Fruit fly (Drosophila melanogaster) whole organism, embryonic: ENCODE results near the gene CG32278.

Experiments
- C15 ChIP-seq: fragments of 200-800 bp; sonication (Bioruptor generic); IDR thresholded peaks from 3 replicates; pipeline ENCODE4 v1.3.6; 2022; ENCODE audit warnings: missing biosample characterization, missing genetic modification characterization
- CG10209 ChIP-seq: fragments of 200-800 bp; sonication (Bioruptor generic); optimal IDR thresholded peaks from 3 replicates; lab custom pipeline; 2017; ENCODE audit warnings: missing biosample characterization, mild to moderate bottlenecking, missing genetic modification characterization, missing genetic modification reagents
- CG10366 ChIP-seq: fragments of 200-800 bp; sonication (Bioruptor generic); IDR thresholded peaks from 2 replicates; pipeline ENCODE4 v1.3.6; 2022; ENCODE audit warnings: missing biosample characterization, missing genetic modification characterization
- CG10979 ChIP-seq: fragments of 200-800 bp; sonication (Bioruptor generic); optimal IDR thresholded peaks from 2 replicates; lab custom pipeline; 2018; ENCODE audit warnings: missing biosample characterization, mild to moderate bottlenecking, missing genetic modification characterization, moderate library complexity
- CG11398 ChIP-seq: fragments of 200-800 bp; sonication (Bioruptor generic); optimal IDR thresholded peaks from 2 replicates; lab custom pipeline; 2016; ENCODE audit warnings: missing biosample characterization, missing genetic modification characterization
- CG12659 ChIP-seq: fragments of 200-800 bp; sonication (Bioruptor generic); optimal IDR thresholded peaks from 3 replicates; lab custom pipeline; 2017; ENCODE audit warnings: mild to moderate bottlenecking, missing biosample characterization, missing genetic modification reagents, missing genetic modification characterization
- CG12744 ChIP-seq: fragments of 200-800 bp; sonication (Bioruptor generic); optimal IDR thresholded peaks from 2 replicates; lab custom pipeline; 2016; ENCODE audit warnings: missing biosample characterization, missing genetic modification characterization
- CG18011 ChIP-seq: fragments of 200-800 bp; sonication (Bioruptor generic); optimal IDR thresholded peaks from 2 replicates; lab custom pipeline; 2017; ENCODE audit warnings: missing biosample characterization, missing genetic modification characterization, mild to moderate bottlenecking, moderate library complexity, missing genotype
- CG2875 ChIP-seq: fragments of 200-800 bp; sonication (Bioruptor generic); optimal IDR thresholded peaks from 2 replicates; lab custom pipeline; 2017; ENCODE audit warnings: missing biosample characterization, mild to moderate bottlenecking, missing genetic modification characterization, missing genetic modification reagents
- CG30020 ChIP-seq: fragments of 200-800 bp; optimal IDR thresholded peaks from 2 replicates; lab custom pipeline; 2019; ENCODE audit warnings: missing biosample characterization, mild to moderate bottlenecking, missing genetic modification characterization, moderate library complexity
- CG31441 ChIP-seq: fragments of 200-800 bp; sonication (Bioruptor generic); IDR thresholded peaks from 2 replicates; pipeline ENCODE4 v1.3.6; 2022; ENCODE audit warnings: missing biosample characterization, missing genetic modification characterization
- CG32772 ChIP-seq: fragments of 200-800 bp; sonication (Bioruptor generic); IDR thresholded peaks from 2 replicates; pipeline ENCODE4 v1.3.6; 2022; ENCODE audit warnings: missing biosample characterization, missing genetic modification characterization
- CG3281 ChIP-seq: fragments of 200-800 bp; sonication (Bioruptor generic); optimal IDR thresholded peaks from 3 replicates; lab custom pipeline; 2017; ENCODE audit warnings: missing biosample characterization, mild to moderate bottlenecking, missing genetic modification characterization
- CG34422 ChIP-seq: fragments of 200-800 bp; sonication (Bioruptor generic); IDR thresholded peaks from 3 replicates; pipeline ENCODE4 v1.3.6; 2022; ENCODE audit warnings: missing biosample characterization, missing genetic modification characterization
- CG3726 ChIP-seq: fragments of 200-800 bp; sonication (Bioruptor generic); IDR thresholded peaks from 3 replicates; pipeline ENCODE4, ENCODE4 v1.3.6; 2022; ENCODE audit warnings: missing biosample characterization, missing genetic modification characterization
- CG6272 ChIP-seq: fragments of 200-800 bp; sonication (Bioruptor generic); IDR thresholded peaks from 2 replicates; pipeline ENCODE4 v1.3.6; 2022; ENCODE audit warnings: missing biosample characterization, missing genetic modification characterization
- CG7556 ChIP-seq: fragments of 200-800 bp; sonication (Bioruptor generic); optimal IDR thresholded peaks from 2 replicates; lab custom pipeline; 2017; ENCODE audit warnings: missing biosample characterization, mild to moderate bottlenecking, missing genetic modification characterization
- CG7745 ChIP-seq: fragments of 200-800 bp; sonication (Bioruptor generic); optimal IDR thresholded peaks from 2 replicates; lab custom pipeline; 2018; ENCODE audit warnings: missing biosample characterization, mild to moderate bottlenecking, missing genetic modification characterization, moderate library complexity
- H15 ChIP-seq: fragments of 200-800 bp; sonication (Bioruptor generic); IDR thresholded peaks from 3 replicates; pipeline ENCODE4 v1.3.6; 2022; ENCODE audit warnings: missing biosample characterization, missing genetic modification characterization
- HHEX ChIP-seq: fragments of 200-800 bp; sonication (Bioruptor generic); optimal IDR thresholded peaks from 3 replicates; lab custom pipeline; 2017; ENCODE audit warnings: missing biosample characterization, mild to moderate bottlenecking, missing genetic modification characterization, missing genetic modification reagents
- Hr3 ChIP-seq: fragments of 200-800 bp; sonication (Bioruptor generic); optimal IDR thresholded peaks from 3 replicates; lab custom pipeline; 2016; ENCODE audit warnings: missing biosample characterization, missing genetic modification characterization
- Jarid2 ChIP-seq: fragments of 200-800 bp; sonication (Bioruptor generic); optimal IDR thresholded peaks from 3 replicates; lab custom pipeline; 2017; ENCODE audit warnings: mild to moderate bottlenecking, missing biosample characterization, missing genetic modification reagents, missing genetic modification characterization
- MBD-R2 ChIP-seq: fragments of 200-800 bp; sonication (Bioruptor generic); IDR thresholded peaks from 2 replicates; pipeline ENCODE4 v1.3.6; 2022; ENCODE audit warnings: missing biosample characterization, missing genetic modification characterization
- MESR4 ChIP-seq: fragments of 200-800 bp; sonication (Bioruptor generic); optimal IDR thresholded peaks from 2 replicates; lab custom pipeline; 2018; ENCODE audit warnings: missing biosample characterization, mild to moderate bottlenecking, missing genetic modification characterization, moderate library complexity
- Rx ChIP-seq: fragments of 200-800 bp; sonication (Bioruptor generic); IDR thresholded peaks from 2 replicates; pipeline ENCODE4 v1.3.6; 2022; ENCODE audit warnings: missing biosample characterization, missing genetic modification characterization
- Stat92E ChIP-seq, 3 experiments: fragments of >200 bp in 2 of 3; fragments of 200-800 bp in 1 of 3; sonication (Bioruptor generic) in 1 of 3; optimal IDR thresholded peaks; 2 replicates each; lab custom pipeline; 2017 to 2019; ENCODE audit warnings: missing biosample characterization in 3 of 3, missing genetic modification characterization in 3 of 3, mild to moderate bottlenecking in 1 of 3, moderate library complexity in 1 of 3
- Tbp ChIP-seq: fragments of >200 bp; optimal IDR thresholded peaks from 2 replicates; lab custom pipeline; 2018; ENCODE audit warnings: missing biosample characterization, missing genetic modification characterization
- Xbp1 ChIP-seq: fragments of 200-800 bp; sonication (Bioruptor generic); optimal IDR thresholded peaks from 3 replicates; lab custom pipeline; 2016; ENCODE audit warnings: missing biosample characterization, mild to moderate bottlenecking, missing genetic modification characterization
- ato ChIP-seq: fragments of 200-800 bp; sonication (Bioruptor generic); IDR thresholded peaks from 2 replicates; pipeline ENCODE4 v1.3.6; 2022; ENCODE audit warnings: missing biosample characterization, missing genetic modification characterization; ENCODE audit not compliant: partially characterized antibody
- bigmax ChIP-seq: fragments of 200-800 bp; sonication (Bioruptor generic); optimal IDR thresholded peaks from 2 replicates; lab custom pipeline; 2018; ENCODE audit warnings: missing biosample characterization, mild to moderate bottlenecking, missing genetic modification characterization
- cato ChIP-seq: fragments of 200-800 bp; sonication (Bioruptor generic); optimal IDR thresholded peaks from 2 replicates; lab custom pipeline; 2016; ENCODE audit warnings: missing biosample characterization, missing genetic modification characterization, borderline replicate concordance
- chinmo ChIP-seq: fragments of 200-800 bp; sonication (Bioruptor generic); IDR thresholded peaks from 4 replicates; pipeline ENCODE4 v1.3.6; 2022; ENCODE audit warnings: missing biosample characterization, missing genetic modification characterization; ENCODE audit not compliant: partially characterized antibody
- chn ChIP-seq: fragments of 200-800 bp; sonication (Bioruptor generic); optimal IDR thresholded peaks from 2 replicates; lab custom pipeline; 2016; ENCODE audit warnings: missing biosample characterization, missing genetic modification characterization
- crc ChIP-seq: fragments of 200-800 bp; sonication (Bioruptor generic); optimal IDR thresholded peaks from 2 replicates; lab custom pipeline; 2016; ENCODE audit warnings: missing biosample characterization, missing genetic modification characterization
- dmrt11E ChIP-seq: fragments of 200-800 bp; sonication (Bioruptor generic); optimal IDR thresholded peaks from 3 replicates; lab custom pipeline; 2018; ENCODE audit warnings: missing biosample characterization, mild to moderate bottlenecking, missing genetic modification characterization, moderate library complexity
- fd96Cb ChIP-seq: fragments of 200-800 bp; sonication (Bioruptor generic); optimal IDR thresholded peaks from 2 replicates; lab custom pipeline; 2018; ENCODE audit warnings: missing biosample characterization, mild to moderate bottlenecking, missing genetic modification characterization, moderate library complexity
- gcm2 ChIP-seq: fragments of 200-800 bp; sonication (Bioruptor generic); optimal IDR thresholded peaks from 2 replicates; lab custom pipeline; 2016; ENCODE audit warnings: missing biosample characterization, missing genetic modification characterization
- gfzf ChIP-seq: fragments of 200-800 bp; sonication (Bioruptor generic); optimal IDR thresholded peaks from 2 replicates; lab custom pipeline; 2016; ENCODE audit warnings: missing biosample characterization, mild to moderate bottlenecking, missing genetic modification characterization, moderate library complexity
- grau ChIP-seq: fragments of 200-800 bp; optimal IDR thresholded peaks from 3 replicates; lab custom pipeline; 2019; ENCODE audit warnings: missing biosample characterization, mild to moderate bottlenecking, missing genetic modification characterization, moderate library complexity
- hb ChIP-seq: fragments of 200-800 bp; sonication (Bioruptor generic); IDR thresholded peaks from 3 replicates; pipeline ENCODE4 v1.3.6; 2022; ENCODE audit warnings: missing biosample characterization, missing genetic modification characterization; ENCODE audit not compliant: partially characterized antibody
- kni ChIP-seq: fragments of 200-800 bp; sonication (Bioruptor generic); optimal IDR thresholded peaks from 3 replicates; lab custom pipeline; 2017; ENCODE audit warnings: mild to moderate bottlenecking, missing biosample characterization, missing genetic modification reagents, missing genetic modification characterization
- lilli ChIP-seq: fragments of 200-800 bp; sonication (Bioruptor generic); optimal IDR thresholded peaks from 3 replicates; lab custom pipeline; 2016; ENCODE audit warnings: missing biosample characterization, missing genetic modification characterization
- nau ChIP-seq: fragments of 200-800 bp; sonication (Bioruptor generic); optimal IDR thresholded peaks from 3 replicates; lab custom pipeline; 2017; ENCODE audit warnings: missing biosample characterization, mild to moderate bottlenecking, missing genetic modification characterization, missing genetic modification reagents
- pfk ChIP-seq: fragments of 200-800 bp; sonication (Bioruptor generic); optimal IDR thresholded peaks from 2 replicates; lab custom pipeline; 2018; ENCODE audit warnings: missing biosample characterization, mild to moderate bottlenecking, missing genetic modification characterization, moderate library complexity
- pzg ChIP-seq: fragments of 200-800 bp; sonication (Bioruptor generic); optimal IDR thresholded peaks from 3 replicates; lab custom pipeline; 2018; ENCODE audit warnings: missing biosample characterization, mild to moderate bottlenecking, missing genetic modification characterization, moderate library complexity
- sug ChIP-seq: fragments of 200-800 bp; optimal IDR thresholded peaks from 2 replicates; lab custom pipeline; 2019; ENCODE audit warnings: missing biosample characterization, mild to moderate bottlenecking, missing genetic modification characterization, moderate library complexity
- unc-4 ChIP-seq: fragments of 200-800 bp; sonication (Bioruptor generic); IDR thresholded peaks from 2 replicates; pipeline ENCODE4 v1.3.6; 2022; ENCODE audit warnings: missing biosample characterization, missing genetic modification characterization; ENCODE audit not compliant: partially characterized antibody
- unpg ChIP-seq: fragments of 200-800 bp; sonication (Bioruptor generic); optimal IDR thresholded peaks from 3 replicates; lab custom pipeline; 2018; ENCODE audit warnings: missing biosample characterization, mild to moderate bottlenecking, missing genetic modification characterization, moderate library complexity

Gene CG32278

DNA sequence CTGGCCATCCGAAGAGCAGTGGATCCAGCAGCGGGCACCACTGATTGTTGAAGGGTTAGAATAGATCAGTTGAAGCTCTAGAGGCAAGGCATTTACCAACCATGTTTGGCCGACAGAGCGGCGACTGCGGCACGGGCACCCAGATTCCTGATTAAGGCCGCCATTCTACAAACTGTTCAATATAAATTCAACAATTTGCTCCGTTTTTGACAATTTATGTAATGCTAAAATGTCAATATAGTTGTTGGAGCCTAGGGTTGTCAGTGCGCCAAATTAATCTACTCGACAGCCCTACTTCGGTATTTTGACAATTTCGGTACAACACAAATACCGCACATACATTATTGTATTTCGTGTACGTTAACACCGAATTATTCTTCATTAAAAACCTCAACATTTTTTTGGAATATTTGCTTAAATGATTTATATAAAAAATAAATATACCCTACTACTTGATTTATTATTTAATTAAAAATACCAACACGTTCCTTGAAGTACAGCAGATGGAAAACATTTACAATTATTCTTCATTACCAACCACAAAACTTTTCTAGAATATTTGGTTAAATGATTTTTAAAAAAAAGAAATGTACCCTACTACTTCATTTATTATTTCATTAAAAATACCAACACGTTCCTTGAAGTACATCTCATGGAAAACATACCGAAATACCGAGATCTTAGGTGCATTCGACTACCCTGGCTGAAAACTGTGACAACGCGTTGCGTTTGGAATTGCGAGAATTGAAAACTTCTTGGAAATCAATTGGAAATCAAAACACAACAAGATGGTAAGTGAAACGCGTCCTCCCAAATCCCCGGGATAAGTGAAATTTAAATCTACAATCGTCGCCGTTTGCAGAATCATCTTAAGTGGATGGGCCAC lies 9.5 kb upstream of the CG32278 start, which contains the start of the genes ND-30 and CG15812 (continued):
- no peak for TF ChIP-seq fd96Cb
- TF ChIP-seq pfk (GFP tag; lab: Kevin White, UChicago): peak; percentile 94
- peak; percentile 45 for TF ChIP-seq gfzf (GFP tag; lab: Kevin White, UChicago)
- no peak for TF ChIP-seq CG18011 (GFP tag; lab: Kevin White, UChicago)
- no peak for TF ChIP-seq CG2875 (GFP tag; lab: Kevin White, UChicago)
- TF ChIP-seq C15 (GFP tag; lab: Robert Waterston, UW): no peak
- no peak for TF ChIP-seq grau (tag; lab: Kevin White, UChicago)
- TF ChIP-seq CG3726 (GFP tag; lab: Robert Waterston, UW): no peak
- TF ChIP-seq crc (GFP tag; lab: Kevin White, UChicago): no peak
- TF ChIP-seq sug: peak; percentile 30
- peak; percentile 69 for TF ChIP-seq MBD-R2 (GFP tag; lab: Robert Waterston, UW)
- 0 out of 4 replicates have a peak, but pooled peaks have one; percentile 29 for TF ChIP-seq chinmo
- no peak for TF ChIP-seq bigmax (GFP tag; lab: Kevin White, UChicago)
- TF ChIP-seq CG3281 (GFP tag; lab: Kevin White, UChicago): no peak
- TF ChIP-seq CG6272 (GFP tag; lab: Robert Waterston, UW): no peak
- TF ChIP-seq CG12744 (GFP tag; lab: Kevin White, UChicago): no peak
- TF ChIP-seq CG10366 (GFP tag; lab: Robert Waterston, UW): no peak
- TF ChIP-seq kni (GFP tag; lab: Kevin White, UChicago): no peak
- peak; percentile 92 for TF ChIP-seq MESR4 (GFP tag; lab: Kevin White, UChicago)
- peak; percentile 24 for TF ChIP-seq CG7556 (GFP tag; lab: Kevin White, UChicago)
- TF ChIP-seq CG12659 (GFP tag; lab: Kevin White, UChicago): peak; percentile 55
- no peak for TF ChIP-seq HHEX (GFP tag; lab: Kevin White, UChicago)
- TF ChIP-seq CG7745: no peak
- TF ChIP-seq dmrt11E: peak; percentile 40
- TF ChIP-seq lilli (GFP tag; lab: Kevin White, UChicago): peak; percentile 11
- peak in 1 of 3 experiments; percentile 43 for TF ChIP-seq Stat92E (GFP tag; optimal IDR thresholded peaks at IDR 0.05; lab: Kevin White, UChicago)
- TF ChIP-seq CG31441: no peak
- peak; percentile 35 for TF ChIP-seq pzg
- TF ChIP-seq Xbp1 (GFP tag; lab: Kevin White, UChicago): no peak
- TF ChIP-seq Rx (GFP tag; lab: Robert Waterston, UW): no peak
- no peak for TF ChIP-seq nau
- no peak for TF ChIP-seq unc-4 (GFP tag; lab: Robert Waterston, UW)
- peak; percentile 92 for TF ChIP-seq CG30020 (tag; lab: Kevin White, UChicago)
- TF ChIP-seq Hr3 (GFP tag; lab: Kevin White, UChicago): peak; percentile 46

DNA sequence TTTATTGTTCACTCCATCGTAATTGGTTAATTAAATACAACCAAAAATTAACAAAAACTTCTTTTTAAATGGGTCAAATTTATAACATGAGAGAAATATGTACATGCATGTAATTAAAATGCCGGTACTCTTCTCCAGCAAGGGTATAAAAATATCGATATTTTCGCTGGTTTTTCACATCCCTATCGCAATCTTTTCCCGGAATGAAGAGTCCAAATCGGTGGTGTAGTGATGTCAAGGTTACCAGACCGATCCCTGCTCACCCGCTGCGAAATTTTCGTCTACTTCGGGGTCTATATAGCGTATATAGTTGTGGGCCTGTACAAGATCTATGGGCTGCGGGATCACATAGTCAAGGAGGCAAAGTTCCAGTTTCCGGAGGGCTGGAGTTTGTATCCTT lies 7.1 kb upstream of the CG32278 start, which contains the start of gene rasp:
rasp (plus strand) TSS at position 213 of the 400 bp plus-strand sequence.
- TF ChIP-seq CG10209 (GFP tag; lab: Kevin White, UChicago) (no peak), gcm2 (GFP tag; lab: Kevin White, UChicago) (no peak), hb (GFP tag; lab: Robert Waterston, UW) (no peak), cato (GFP tag; lab: Kevin White, UChicago) (no peak), Tbp (no peak), unc-4 (GFP tag; lab: Robert Waterston, UW) (peak; percentile 45), CG34422 (GFP tag; lab: Robert Waterston, UW) (no peak), chn (GFP tag; lab: Kevin White, UChicago) (no peak), CG10979 (tag; lab: Kevin White, UChicago) (no peak), CG11398 (no peak), unpg (GFP tag; lab: Kevin White, UChicago) (no peak), H15 (no peak), MBD-R2 (GFP tag; lab: Robert Waterston, UW) (peak; percentile 51), ato (GFP tag; lab: Robert Waterston, UW) (no peak), Jarid2 (no peak), CG32772 (GFP tag; lab: Robert Waterston, UW) (no peak)
